Worm (Caenorhabditis elegans): ENCODE results near the gene B0563.10.

Gene B0563.10

ce11 chrX:9212675-9213074, 45.6 kb upstream of the B0563.10 start (continued):
- TF ChIP-seq nhr-77 (tag; optimal IDR thresholded peaks at IDR 0.05), result peak; percentile 55
- TF ChIP-seq unc-62 (GFP tag; optimal IDR thresholded peaks at IDR 0.05 in 1 of 2), result no peak
- no peak for TF ChIP-seq unc-62 (tag; optimal IDR thresholded peaks at IDR 0.05)
- TF ChIP-seq mes-2 (tag; optimal IDR thresholded peaks at IDR 0.05; ENCODE audit: poor library complexity, severe bottlenecking), result no peak
- TF ChIP-seq dmd-8 (GFP tag; IDR thresholded peaks at IDR 0.05), result no peak
- TF ChIP-seq hmg-1.1 (GFP tag; IDR thresholded peaks at IDR 0.05), result no peak
- no peak for TF ChIP-seq hif-1 (tag; optimal IDR thresholded peaks at IDR 0.05)
- TF ChIP-seq cey-2 (tag; optimal IDR thresholded peaks at IDR 0.05; ENCODE audit: borderline replicate concordance, insufficient read depth), result no peak
- TF ChIP-seq daf-12 (tag; optimal IDR thresholded peaks at IDR 0.05), result no peak
- peak in 1 of 2 experiments; percentile 53 for TF ChIP-seq mdl-1 (tag; optimal IDR thresholded peaks at IDR 0.05)
- no peak for TF ChIP-seq nhr-11 (tag; optimal IDR thresholded peaks at IDR 0.05)
- TF ChIP-seq F10B5.3 (tag; optimal IDR thresholded peaks at IDR 0.05), result no peak
- no peak for TF ChIP-seq madf-5 (GFP tag; IDR thresholded peaks at IDR 0.05)
- TF ChIP-seq nhr-10 (tag; optimal IDR thresholded peaks at IDR 0.05), result no peak
- no peak for TF ChIP-seq F26F4.8 (GFP tag; conservative IDR thresholded peaks at IDR 0.05)
- TF ChIP-seq mep-1 (tag; optimal IDR thresholded peaks at IDR 0.05), result no peak
- no peak for TF ChIP-seq php-3 (GFP tag; IDR thresholded peaks at IDR 0.05)
- no peak for TF ChIP-seq daf-16 (GFP tag; optimal IDR thresholded peaks at IDR 0.05)
- peak; percentile 86 for TF ChIP-seq daf-16 (tag; optimal IDR thresholded peaks at IDR 0.05)
- no peak for TF ChIP-seq nhr-76 (tag; optimal IDR thresholded peaks at IDR 0.05)
- no peak for TF ChIP-seq lin-13 (GFP tag; optimal IDR thresholded peaks at IDR 0.05)
- no peak for TF ChIP-seq unc-130 (GFP tag; optimal IDR thresholded peaks at IDR 0.05)
- no peak for TF ChIP-seq ceh-82 (tag; optimal IDR thresholded peaks at IDR 0.05)
- peak; percentile 88 for TF ChIP-seq pqm-1 (tag; optimal IDR thresholded peaks at IDR 0.05)
- TF ChIP-seq lin-15B (tag; optimal IDR thresholded peaks at IDR 0.05), result no peak

- peak; percentile 65 for TF ChIP-seq hlh-11 (tag; optimal IDR thresholded peaks at IDR 0.05)
- TF ChIP-seq mes-2 (tag; optimal IDR thresholded peaks at IDR 0.05; ENCODE audit: poor library complexity, severe bottlenecking), result no peak
- no peak for TF ChIP-seq ceh-20 (GFP tag; IDR thresholded peaks at IDR 0.05)
- TF ChIP-seq ceh-62 (tag; optimal IDR thresholded peaks at IDR 0.05), result no peak
- TF ChIP-seq zfp-2 (tag; optimal IDR thresholded peaks at IDR 0.05), result no peak
- TF ChIP-seq pqm-1 (tag; optimal IDR thresholded peaks at IDR 0.05), result peak; percentile 47
- no peak for TF ChIP-seq dpl-1 (GFP tag; optimal IDR thresholded peaks at IDR 0.05)
- TF ChIP-seq arid-1 (GFP tag; conservative IDR thresholded peaks at IDR 0.05), result no peak
- no peak for TF ChIP-seq ztf-11 (tag; optimal IDR thresholded peaks at IDR 0.05)
- no peak for TF ChIP-seq unc-39 (tag; optimal IDR thresholded peaks at IDR 0.05)
- TF ChIP-seq hif-1 (tag; optimal IDR thresholded peaks at IDR 0.05), result no peak
- no peak for TF ChIP-seq egl-27 (tag; optimal IDR thresholded peaks at IDR 0.05)
- no peak for TF ChIP-seq jun-1 (tag; optimal IDR thresholded peaks at IDR 0.05)
- peak; percentile 11 for TF ChIP-seq nhr-48 (tag; optimal IDR thresholded peaks at IDR 0.05)
- no peak for TF ChIP-seq spr-3 (GFP tag; optimal IDR thresholded peaks at IDR 0.05)
- no peak for TF ChIP-seq ctbp-1 (GFP tag; IDR thresholded peaks at IDR 0.05)
- TF ChIP-seq unc-62 (GFP tag; optimal IDR thresholded peaks at IDR 0.05 in 1 of 2), result no peak
- no peak for TF ChIP-seq unc-62 (tag; optimal IDR thresholded peaks at IDR 0.05)
- 0 out of 2 replicates have a peak, but pooled peaks have one; percentile 27 for TF ChIP-seq php-3 (GFP tag; IDR thresholded peaks at IDR 0.05)
- TF ChIP-seq F49E8.2 (tag; optimal IDR thresholded peaks at IDR 0.05; ENCODE audit: borderline replicate concordance), result no peak
- TF ChIP-seq tag-97 (GFP tag; IDR thresholded peaks at IDR 0.05), result no peak
- TF ChIP-seq nhr-28 (tag; optimal IDR thresholded peaks at IDR 0.05), result peak; percentile 61
- TF ChIP-seq mep-1 (tag; optimal IDR thresholded peaks at IDR 0.05), result peak; percentile 9
- TF ChIP-seq vab-7 (GFP tag; IDR thresholded peaks at IDR 0.05), result no peak
- TF ChIP-seq rbr-2 (tag; optimal IDR thresholded peaks at IDR 0.05), result no peak
- TF ChIP-seq sdz-12 (GFP tag; optimal IDR thresholded peaks at IDR 0.05), result no peak
- no peak for TF ChIP-seq skn-1 (tag; optimal IDR thresholded peaks at IDR 0.05)
- no peak for TF ChIP-seq nhr-6 (tag; optimal IDR thresholded peaks at IDR 0.05)
- TF ChIP-seq lin-29 (GFP tag; IDR thresholded peaks at IDR 0.05), result no peak
- TF ChIP-seq daf-8 (GFP tag; IDR thresholded peaks at IDR 0.05), result no peak
- TF ChIP-seq nhr-41 (GFP tag; IDR thresholded peaks at IDR 0.05), result no peak
- no peak for TF ChIP-seq nhr-102 (tag; optimal IDR thresholded peaks at IDR 0.05)
- no peak for TF ChIP-seq daf-12 (tag; optimal IDR thresholded peaks at IDR 0.05)
- TF ChIP-seq T26A8.4 (GFP tag; IDR thresholded peaks at IDR 0.05), result no peak
- peak; percentile 47 for TF ChIP-seq dve-1 (tag; optimal IDR thresholded peaks at IDR 0.05; ENCODE audit: insufficient read depth)
These were observed 43.0 kb upstream of the B0563.10 start for ce11 chrX:9210086-9210485.

Data from whole organism, L4 larva.